Worm (Caenorhabditis elegans): ENCODE data around the gene chts-1.

Gene chts-1

ce11 chrX:7485748-7486147, 33.7 kb downstream of the chts-1 start, which contains the start of gene gly-12 (continued):
- no peak for TF ChIP-seq ama-1 (optimal IDR thresholded peaks at IDR 0.05)
- TF ChIP-seq skn-1 (tag; optimal IDR thresholded peaks at IDR 0.05) = peak; percentile 21

ce11 chrX:7480756-7481155, 38.7 kb downstream of the chts-1 start, which contains the start of gene F48E3.9:
Gene F48E3.9, plus strand, starts transcription at chrX:7481056.
- TF ChIP-seq egl-13 (tag; optimal IDR thresholded peaks at IDR 0.05) = no peak
- no peak for TF ChIP-seq lin-15B (tag; optimal IDR thresholded peaks at IDR 0.05)
- no peak for TF ChIP-seq ces-1 (GFP tag; optimal IDR thresholded peaks at IDR 0.05)
- no peak for TF ChIP-seq mef-2 (tag; optimal IDR thresholded peaks at IDR 0.05)
- no peak for TF ChIP-seq alr-1 (tag; optimal IDR thresholded peaks at IDR 0.05; ENCODE audit: borderline replicate concordance)
- no peak for TF ChIP-seq C34B4.2 (tag; optimal IDR thresholded peaks at IDR 0.05)
- no peak for TF ChIP-seq vab-15 (tag; optimal IDR thresholded peaks at IDR 0.05)
- no peak for TF ChIP-seq tlp-1 (tag; optimal IDR thresholded peaks at IDR 0.05)
- TF ChIP-seq unc-62 (GFP tag; optimal IDR thresholded peaks at IDR 0.05) = no peak
- no peak for TF ChIP-seq rnt-1 (tag; optimal IDR thresholded peaks at IDR 0.05)
- TF ChIP-seq lin-39 (tag; optimal IDR thresholded peaks at IDR 0.05) = no peak
- no peak for TF ChIP-seq sup-37 (GFP tag; optimal IDR thresholded peaks at IDR 0.05)
- TF ChIP-seq nhr-11 (tag; optimal IDR thresholded peaks at IDR 0.05) = no peak
- TF ChIP-seq efl-1 (optimal IDR thresholded peaks at IDR 0.05) = no peak
- no peak for TF ChIP-seq efl-1 (GFP tag; optimal IDR thresholded peaks at IDR 0.05 in 1 of 2)
- no peak for TF ChIP-seq swsn-7 (tag; optimal IDR thresholded peaks at IDR 0.05)
- no peak for TF ChIP-seq C16A3.4 (tag; optimal IDR thresholded peaks at IDR 0.05)

ce11 chrX:7478948-7479347, 40.5 kb downstream of the chts-1 start, which contains the start of gene mek-1:
Gene mek-1, plus strand, starts transcription at chrX:7479248.
- no peak for TF ChIP-seq snu-23 (GFP tag; optimal IDR thresholded peaks at IDR 0.05)
- TF ChIP-seq nhr-11 (tag; optimal IDR thresholded peaks at IDR 0.05) = no peak
- peak; percentile 4 for TF ChIP-seq nhr-71 (tag; optimal IDR thresholded peaks at IDR 0.05)
- TF ChIP-seq sox-4 (tag; optimal IDR thresholded peaks at IDR 0.05) = peak; percentile 46
- TF ChIP-seq pax-3 (tag; optimal IDR thresholded peaks at IDR 0.05) = no peak
- TF ChIP-seq fkh-8 (tag; optimal IDR thresholded peaks at IDR 0.05) = no peak
- TF ChIP-seq irx-1 (tag; optimal IDR thresholded peaks at IDR 0.05) = no peak
- no peak for TF ChIP-seq fkh-4 (tag; optimal IDR thresholded peaks at IDR 0.05; ENCODE audit: borderline replicate concordance)
- TF ChIP-seq grh-1 (GFP tag; IDR thresholded peaks at IDR 0.05) = no peak
- TF ChIP-seq skn-1 (tag; optimal IDR thresholded peaks at IDR 0.05) = no peak
- no peak for TF ChIP-seq mab-9 (GFP tag; IDR thresholded peaks at IDR 0.05)
- TF ChIP-seq C04F5.9 (tag; optimal IDR thresholded peaks at IDR 0.05) = no peak
- peak; percentile 46 for TF ChIP-seq mef-2 (tag; optimal IDR thresholded peaks at IDR 0.05)

DNA sequence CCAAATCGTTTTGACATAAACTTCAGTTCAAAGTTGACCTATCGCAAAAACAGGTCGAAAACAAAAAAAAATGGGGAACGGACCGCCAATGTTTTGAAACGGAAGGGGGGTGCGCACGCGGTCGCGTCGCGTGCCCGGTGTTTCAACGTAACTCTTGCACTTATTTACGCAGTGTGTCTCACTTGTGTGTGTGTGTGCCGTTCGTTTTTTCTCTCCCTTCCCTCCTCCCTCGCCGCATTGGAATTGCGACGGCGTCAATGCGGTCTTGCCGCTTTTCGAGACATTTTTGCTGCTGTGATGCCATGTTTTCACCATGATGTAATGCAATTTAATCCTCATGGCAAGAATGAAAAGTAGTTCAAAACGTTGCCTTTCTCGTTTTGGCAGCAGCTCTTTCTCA, 41.0 kb downstream of the chts-1 start:
- TF ChIP-seq efl-1 (optimal IDR thresholded peaks at IDR 0.05) (no peak), efl-1 (GFP tag; optimal IDR thresholded peaks at IDR 0.05 in 1 of 2) (peak in 1 of 2 experiments; percentile 79), swsn-7 (tag; optimal IDR thresholded peaks at IDR 0.05) (no peak), unc-98 (GFP tag; IDR thresholded peaks at IDR 0.05) (no peak), fkh-8 (tag; optimal IDR thresholded peaks at IDR 0.05) (peak; percentile 14), mab-9 (GFP tag; IDR thresholded peaks at IDR 0.05) (no peak), nhr-85 (tag) (peak; percentile 21), elt-2 (tag; optimal IDR thresholded peaks at IDR 0.05) (no peak), pax-3 (tag; optimal IDR thresholded peaks at IDR 0.05) (peak; percentile 42), xbp-1 (tag; optimal IDR thresholded peaks at IDR 0.05) (peak; percentile 21), nhr-76 (tag; optimal IDR thresholded peaks at IDR 0.05) (no peak), lin-35 (GFP tag; optimal IDR thresholded peaks at IDR 0.05) (peak in 1 of 2 experiments; percentile 18), snu-23 (GFP tag; optimal IDR thresholded peaks at IDR 0.05) (peak; percentile 8), rnt-1 (tag; optimal IDR thresholded peaks at IDR 0.05) (peak; percentile 0), hlh-4 (tag; optimal IDR thresholded peaks at IDR 0.05) (no peak), nhr-47 (tag; optimal IDR thresholded peaks at IDR 0.05) (peak; percentile 11), mep-1 (tag; optimal IDR thresholded peaks at IDR 0.05) (peak; percentile 15), hlh-17 (GFP tag; optimal IDR thresholded peaks at IDR 0.05; ENCODE audit: borderline replicate concordance) (no peak), lsy-2 (tag; optimal IDR thresholded peaks at IDR 0.05) (peak in 1 of 2 experiments; percentile 15), mdl-1 (tag; optimal IDR thresholded peaks at IDR 0.05) (peak in 1 of 2 experiments; percentile 9), lin-14 (GFP tag; optimal IDR thresholded peaks at IDR 0.05) (peak; percentile 89), F16B12.6 (tag; optimal IDR thresholded peaks at IDR 0.05) (peak; percentile 21), nhr-19 (GFP tag; conservative IDR thresholded peaks at IDR 0.05) (no peak), ceh-90 (tag; optimal IDR thresholded peaks at IDR 0.05) (no peak), ceh-82 (tag; optimal IDR thresholded peaks at IDR 0.05) (peak in 1 of 3 experiments; percentile 16), fos-1 (tag; optimal IDR thresholded peaks at IDR 0.05) (no peak)
